Fruit fly (Drosophila melanogaster) whole organism, adult: Measurements from ENCODE around the gene CG32388.

Experiments used
- CG11617 ChIP-seq: fragments of 200-800 bp; sonication (Bioruptor generic); optimal IDR thresholded peaks from 2 replicates; lab custom pipeline; 2017; ENCODE audit warnings: mild to moderate bottlenecking, missing biosample characterization, missing genetic modification reagents, missing genetic modification characterization
- CG12768 ChIP-seq: fragments of 200-800 bp; sonication (Bioruptor generic); optimal IDR thresholded peaks from 2 replicates; lab custom pipeline; 2017; ENCODE audit warnings: missing biosample characterization, missing genetic modification characterization, mild to moderate bottlenecking, moderate library complexity, missing genetic modification reagents
- CG14711 ChIP-seq: fragments of 200-800 bp; sonication (Bioruptor generic); optimal IDR thresholded peaks from 2 replicates; lab custom pipeline; 2018; ENCODE audit warnings: missing biosample characterization, mild to moderate bottlenecking, missing genetic modification characterization, moderate library complexity
- CG1620 ChIP-seq: fragments of 200-800 bp; sonication (Bioruptor generic); optimal IDR thresholded peaks from 2 replicates; lab custom pipeline; 2016; ENCODE audit warnings: missing biosample characterization, missing genetic modification characterization
- CG33017 ChIP-seq: fragments of 200-800 bp; sonication (Bioruptor generic); optimal IDR thresholded peaks from 2 replicates; lab custom pipeline; 2018; ENCODE audit warnings: missing biosample characterization, mild to moderate bottlenecking, missing genetic modification characterization, moderate library complexity
- CG5204 ChIP-seq: fragments of 200-800 bp; sonication (Bioruptor generic); optimal IDR thresholded peaks from 2 replicates; lab custom pipeline; 2016; ENCODE audit warnings: missing biosample characterization, missing genetic modification characterization
- CG7045 ChIP-seq: fragments of 200-800 bp; sonication (Bioruptor generic); optimal IDR thresholded peaks from 2 replicates; lab custom pipeline; 2017; ENCODE audit warnings: missing biosample characterization, mild to moderate bottlenecking, missing genetic modification characterization
- CG7101 ChIP-seq: fragments of 200-800 bp; sonication (Bioruptor generic); optimal IDR thresholded peaks from 2 replicates; lab custom pipeline; 2018; ENCODE audit warnings: missing biosample characterization, mild to moderate bottlenecking, missing genetic modification characterization, moderate library complexity
- Clk ChIP-seq: fragments of 200-800 bp; sonication (Bioruptor generic); optimal IDR thresholded peaks from 2 replicates; lab custom pipeline; 2017; ENCODE audit warnings: missing biosample characterization, missing genetic modification characterization
- Crg-1 ChIP-seq: fragments of 200-800 bp; sonication (Bioruptor generic); optimal IDR thresholded peaks from 2 replicates; lab custom pipeline; 2016; ENCODE audit warnings: missing biosample characterization, missing genetic modification characterization
- Hr96 ChIP-seq: fragments of 200-800 bp; sonication (Bioruptor generic); optimal IDR thresholded peaks from 2 replicates; lab custom pipeline; 2016; ENCODE audit warnings: missing biosample characterization, missing genetic modification characterization
- Mnt ChIP-seq: fragments of 200-800 bp; sonication (Bioruptor generic); optimal IDR thresholded peaks from 2 replicates; lab custom pipeline; 2016; ENCODE audit warnings: missing biosample characterization, mild to moderate bottlenecking, missing genetic modification characterization
- bab1 ChIP-seq: fragments of 200-800 bp; sonication (Bioruptor generic); optimal IDR thresholded peaks from 3 replicates; lab custom pipeline; 2019; ENCODE audit warnings: missing biosample characterization, mild to moderate bottlenecking, missing genetic modification characterization, moderate library complexity
- cic ChIP-seq: fragments of 200-800 bp; sonication (Bioruptor generic); optimal IDR thresholded peaks from 2 replicates; lab custom pipeline; 2017; ENCODE audit warnings: missing biosample characterization, mild to moderate bottlenecking, missing genetic modification characterization, moderate library complexity
- cnc ChIP-seq, 2 experiments: fragments of >200 bp; optimal IDR thresholded peaks; 2 replicates each; lab custom pipeline; 2017
- kay ChIP-seq: fragments of 200-800 bp; sonication (Bioruptor generic); peaks from one replicate; lab custom pipeline; 2016; ENCODE audit warnings: missing biosample characterization, missing genetic modification characterization, borderline replicate concordance
- ovo ChIP-seq: fragments of 200-800 bp; sonication (Bioruptor generic); optimal IDR thresholded peaks from 2 replicates; lab custom pipeline; 2016; ENCODE audit warnings: missing biosample characterization, missing genetic modification characterization
- pad ChIP-seq: fragments of 200-800 bp; sonication (Bioruptor generic); optimal IDR thresholded peaks from 3 replicates; lab custom pipeline; 2017; ENCODE audit warnings: missing biosample characterization, missing genetic modification characterization, mild to moderate bottlenecking, moderate library complexity, missing genetic modification reagents
- tj ChIP-seq: fragments of 200-800 bp; sonication (Bioruptor generic); optimal IDR thresholded peaks from 3 replicates; lab custom pipeline; 2017; ENCODE audit warnings: missing biosample characterization, mild to moderate bottlenecking, missing genetic modification characterization, moderate library complexity
- toe ChIP-seq: fragments of 200-800 bp; sonication (Bioruptor generic); optimal IDR thresholded peaks from 2 replicates; lab custom pipeline; 2016; ENCODE audit warnings: missing biosample characterization, missing genetic modification characterization

The CG32388 gene

DNA sequence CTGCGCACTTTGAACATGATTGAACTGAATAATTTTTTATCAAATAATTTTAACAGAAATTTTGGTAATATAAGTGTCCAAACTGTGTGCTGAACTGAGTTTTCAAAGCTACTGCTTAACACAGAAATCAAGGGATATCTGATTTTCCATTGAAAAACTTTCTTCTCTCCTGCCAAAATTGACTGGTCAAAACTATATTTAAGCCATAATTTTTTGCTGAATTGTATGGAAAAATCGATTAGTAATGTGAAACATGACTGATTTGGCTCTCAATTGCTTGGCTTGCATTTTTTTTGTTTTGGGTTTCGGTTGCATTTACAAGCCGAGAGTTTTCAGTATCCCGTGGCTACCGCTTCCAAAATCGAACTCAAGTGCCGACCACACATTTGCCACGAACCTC, at the start of gene CG32388, which contains the start of gene CG43439:
CG32388 (minus strand) TSS at position 101 of the 400 bp plus-strand sequence.
CG43439 (minus strand) TSS at position 101 of the 400 bp plus-strand sequence.
- TF ChIP-seq tj (GFP tag; lab: Kevin White, UChicago) (peak; percentile 39), CG14711 (tag; lab: Kevin White, UChicago) (no peak)

DNA sequence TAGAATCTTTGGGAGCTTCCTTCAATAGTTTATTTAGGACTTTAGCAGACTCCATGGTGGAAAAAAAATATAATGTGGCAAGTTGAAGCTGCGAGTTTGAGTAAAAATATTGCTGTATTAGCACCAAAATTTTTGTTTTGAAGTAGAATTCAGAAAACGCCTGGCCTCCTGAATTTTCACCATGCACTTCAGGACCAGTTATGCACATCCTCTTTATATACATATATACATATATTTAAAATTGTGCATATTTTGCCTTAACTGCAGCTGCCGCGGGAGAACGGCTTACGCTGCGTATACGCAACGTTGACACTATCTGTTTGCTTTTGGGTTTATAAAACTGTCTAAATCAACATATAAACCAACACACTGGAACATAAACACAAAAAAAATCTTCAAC, 42.3 kb upstream of the CG32388 start, which contains the start of gene CG17744:
CG17744 (minus strand) TSS at position 101 of the 400 bp plus-strand sequence.
- no peak for TF ChIP-seq Hr96
- TF ChIP-seq cic (GFP tag; lab: Kevin White, UChicago), result no peak
- no peak for TF ChIP-seq pad
- TF ChIP-seq CG7045 (GFP tag; lab: Kevin White, UChicago), result no peak
- no peak for TF ChIP-seq CG5204 (GFP tag; lab: Kevin White, UChicago)
- TF ChIP-seq Clk, result no peak
- no peak for TF ChIP-seq CG14711 (tag; lab: Kevin White, UChicago)
- TF ChIP-seq Crg-1 (GFP tag; lab: Kevin White, UChicago), result no peak

DNA sequence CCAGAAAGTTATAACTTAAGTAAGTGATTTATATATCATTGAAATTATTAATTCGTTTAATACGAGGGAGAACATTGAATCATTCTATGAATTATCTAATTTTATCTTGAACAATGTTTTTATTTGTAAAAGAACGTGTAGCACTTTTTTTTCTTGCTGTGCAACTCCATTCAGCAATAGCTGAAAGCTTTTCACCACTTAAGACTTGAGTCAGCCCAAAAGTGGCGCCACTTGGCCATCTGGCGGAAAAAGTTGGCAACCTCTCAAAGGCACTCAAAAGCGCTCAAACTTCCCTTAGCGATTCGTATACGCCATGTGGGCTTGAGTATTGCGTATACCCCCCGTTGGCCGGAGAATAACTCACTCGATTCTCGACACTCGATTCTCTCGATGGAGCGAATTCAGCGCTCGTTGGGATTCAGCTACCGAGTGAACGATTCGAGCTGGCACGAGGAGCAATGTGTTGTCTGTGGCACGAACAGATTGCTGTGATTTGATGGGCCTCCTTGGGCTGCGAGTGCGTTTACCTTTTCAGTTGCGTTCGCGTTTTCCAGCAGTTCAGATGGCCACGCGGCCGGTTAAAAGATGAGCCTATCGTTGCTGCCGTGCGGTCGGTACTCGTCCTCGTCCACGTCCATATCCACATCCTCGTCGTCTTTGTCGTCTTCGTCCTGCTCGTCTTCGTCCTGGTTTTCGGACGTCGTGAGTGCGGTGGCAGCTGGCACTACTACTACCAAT, 29.4 kb upstream of the CG32388 start:
- TF ChIP-seq CG33017 (tag; lab: Kevin White, UChicago) (no peak), CG7101 (no peak), toe (GFP tag; lab: Kevin White, UChicago) (no peak), cic (GFP tag; lab: Kevin White, UChicago) (no peak), Crg-1 (GFP tag; lab: Kevin White, UChicago) (no peak), CG11617 (GFP tag; lab: Kevin White, UChicago) (no peak), pad (no peak), Hr96 (no peak), cnc (optimal IDR thresholded peaks at IDR 0.05; lab: Kevin White, UChicago) (no peak), tj (GFP tag; lab: Kevin White, UChicago) (no peak)

DNA sequence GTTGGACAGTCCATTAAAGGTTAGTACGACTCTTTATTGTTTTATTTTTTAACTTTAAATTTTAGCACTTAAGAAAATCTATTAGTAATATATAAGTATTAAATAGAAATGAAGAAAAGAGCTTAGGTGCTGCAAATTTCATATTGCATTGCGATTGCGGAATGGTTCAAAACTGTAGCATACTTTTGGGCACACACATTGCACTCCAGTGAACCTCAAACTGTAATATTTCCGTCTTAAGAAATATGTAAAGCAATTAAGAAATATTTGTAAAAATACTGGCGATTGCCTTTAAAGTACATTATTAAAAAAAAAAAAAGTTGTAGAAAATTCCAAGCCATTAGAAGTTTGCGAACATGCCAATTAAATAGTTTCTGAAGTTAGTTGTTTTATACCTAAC, 27.9 kb upstream of the CG32388 start:
- no peak for TF ChIP-seq Clk

DNA sequence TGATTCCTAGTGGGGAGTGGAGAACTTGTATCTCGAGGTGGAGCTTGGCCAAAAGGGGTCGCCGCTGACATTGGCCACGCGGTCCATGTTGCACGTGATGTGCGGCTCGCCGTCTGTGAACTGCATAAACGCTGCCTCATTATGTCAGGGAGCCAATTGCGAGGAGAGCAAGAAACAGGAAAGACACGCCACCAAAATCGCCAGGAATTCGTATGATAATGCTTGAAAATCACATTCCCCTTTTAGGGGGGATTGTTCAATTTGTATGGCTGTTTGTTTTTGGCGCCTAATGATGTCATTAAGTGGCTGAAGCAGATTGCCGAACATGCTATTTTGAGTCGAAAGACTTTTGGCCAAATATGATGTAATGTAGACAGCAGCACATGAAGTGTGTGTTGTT, 25.5 kb upstream of the CG32388 start:
- no peak for TF ChIP-seq toe (GFP tag; lab: Kevin White, UChicago)

DNA sequence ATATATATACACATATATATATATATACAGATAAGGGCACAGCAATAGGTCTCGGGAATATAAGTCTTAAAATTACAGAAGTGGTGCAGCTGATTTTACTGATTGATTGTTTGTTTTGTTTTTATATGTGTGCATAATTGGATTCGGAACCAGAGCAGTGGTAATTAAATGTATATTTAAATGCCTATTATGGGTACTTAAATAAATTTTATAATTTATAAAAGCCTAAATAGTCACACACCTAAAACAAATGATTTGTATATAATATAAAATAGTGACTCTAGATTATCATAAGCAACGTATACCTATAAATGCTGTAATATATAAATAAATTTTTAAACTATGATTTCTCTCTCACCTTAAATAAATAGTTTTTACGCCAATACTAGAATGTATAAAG, 25.0 kb upstream of the CG32388 start:
- no peak for TF ChIP-seq ovo (GFP tag; lab: Kevin White, UChicago)
- no peak for TF ChIP-seq CG7101
- TF ChIP-seq cnc (optimal IDR thresholded peaks at IDR 0.05; lab: Kevin White, UChicago), result no peak
- no peak for TF ChIP-seq cic (GFP tag; lab: Kevin White, UChicago)
- TF ChIP-seq CG1620 (GFP tag; lab: Kevin White, UChicago), result no peak
- no peak for TF ChIP-seq tj (GFP tag; lab: Kevin White, UChicago)
- TF ChIP-seq CG12768, result no peak
- no peak for TF ChIP-seq CG33017 (tag; lab: Kevin White, UChicago)
- TF ChIP-seq Clk, result no peak
- TF ChIP-seq Mnt (GFP tag; lab: Kevin White, UChicago), result no peak
- no peak for TF ChIP-seq kay (GFP tag; lab: Kevin White, UChicago)
- no peak for TF ChIP-seq Crg-1 (GFP tag; lab: Kevin White, UChicago)
- TF ChIP-seq toe (GFP tag; lab: Kevin White, UChicago), result no peak

DNA sequence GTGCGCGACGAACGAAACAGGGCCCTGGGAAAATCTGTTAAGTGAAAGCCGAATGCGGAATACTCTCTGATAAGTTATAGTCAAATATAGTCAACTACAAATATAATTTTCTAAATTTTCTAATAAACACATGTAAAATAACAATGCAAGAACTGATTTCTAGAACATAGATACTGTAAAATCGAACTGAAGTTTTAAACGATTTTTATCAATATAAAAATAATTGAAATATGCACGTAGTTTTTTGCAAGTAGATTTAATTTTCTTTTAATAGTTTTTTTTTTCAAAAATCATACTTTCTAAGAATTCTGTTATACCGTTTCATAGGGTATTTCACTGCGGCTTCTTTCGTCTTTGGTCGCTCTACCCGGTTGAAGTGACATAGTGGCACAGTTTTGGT, 24.0 kb upstream of the CG32388 start:
- TF ChIP-seq pad (no peak), bab1 (peak; percentile 47)

DNA sequence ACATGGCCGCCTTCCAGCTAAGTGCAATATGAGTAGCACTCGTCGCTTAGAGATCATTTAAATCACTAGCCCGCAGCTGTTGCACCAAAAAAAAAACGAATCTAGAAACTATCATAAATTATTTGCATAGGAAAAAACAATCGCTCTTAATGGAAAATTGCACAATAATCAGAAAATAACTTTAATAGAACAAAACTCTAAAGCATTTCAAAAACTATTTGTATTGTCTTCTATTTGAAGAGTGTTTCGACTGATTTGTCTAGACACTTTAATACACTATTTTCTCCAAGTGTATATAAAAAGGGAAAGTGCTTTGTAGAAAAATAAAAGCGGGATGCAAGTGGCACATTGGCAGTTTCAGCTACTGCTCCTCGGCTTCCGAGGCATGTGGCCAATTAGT, 22.0 kb upstream of the CG32388 start:
- no peak for TF ChIP-seq CG12768
- no peak for TF ChIP-seq ovo (GFP tag; lab: Kevin White, UChicago)
- TF ChIP-seq cnc (optimal IDR thresholded peaks at IDR 0.05; lab: Kevin White, UChicago), result no peak
- TF ChIP-seq Clk, result no peak
- TF ChIP-seq CG33017 (tag; lab: Kevin White, UChicago), result no peak
- no peak for TF ChIP-seq CG7045 (GFP tag; lab: Kevin White, UChicago)
- no peak for TF ChIP-seq CG5204 (GFP tag; lab: Kevin White, UChicago)
- TF ChIP-seq Hr96, result no peak

DNA sequence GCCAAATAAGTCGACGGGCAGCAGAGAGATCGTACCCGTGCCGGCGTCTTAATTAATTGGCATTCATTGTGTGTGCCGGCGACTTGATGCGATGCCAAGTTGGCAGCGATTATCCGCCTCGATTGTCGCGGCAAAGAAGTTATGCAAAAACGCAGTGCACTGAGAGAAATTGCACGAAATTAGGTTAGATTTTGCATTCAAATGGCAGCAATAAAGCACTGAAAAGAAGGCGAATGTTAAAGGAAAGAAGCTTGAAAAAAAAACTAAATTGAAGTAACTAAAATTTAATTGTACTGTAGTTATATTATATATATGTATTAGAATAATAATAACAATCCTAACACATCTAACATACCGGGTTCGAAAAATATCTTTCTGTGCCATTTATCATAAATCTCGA, 18.7 kb upstream of the CG32388 start:
- TF ChIP-seq cic (GFP tag; lab: Kevin White, UChicago) (no peak), toe (GFP tag; lab: Kevin White, UChicago) (no peak), Crg-1 (GFP tag; lab: Kevin White, UChicago) (no peak), CG11617 (GFP tag; lab: Kevin White, UChicago) (no peak), cnc (optimal IDR thresholded peaks at IDR 0.05; lab: Kevin White, UChicago) (no peak), CG7045 (GFP tag; lab: Kevin White, UChicago) (no peak), CG1620 (GFP tag; lab: Kevin White, UChicago) (no peak), CG7101 (no peak), CG12768 (no peak), ovo (GFP tag; lab: Kevin White, UChicago) (no peak), tj (GFP tag; lab: Kevin White, UChicago) (no peak), Mnt (GFP tag; lab: Kevin White, UChicago) (no peak), CG5204 (GFP tag; lab: Kevin White, UChicago) (no peak), bab1 (no peak), CG33017 (tag; lab: Kevin White, UChicago) (no peak)
